Fruit fly (Drosophila melanogaster): Measurements from ENCODE around the gene CG10864.
A peak's percentile ranks its signal among the peaks of the same experiment; 100 is the strongest.

The CG10864 gene

dm6 chr3R:18411205-18411749 lies at the start of gene CG10864:
TSS of gene CG10864 (minus strand) at chr3R:18411631.
- TF ChIP-seq Blimp-1 (GFP tag; optimal IDR thresholded peaks at IDR 0.05) (no peak), CG11902 (GFP tag; optimal IDR thresholded peaks at IDR 0.05) (no peak), CG15336 (GFP tag; IDR thresholded peaks at IDR 0.05) (no peak), Ets96B (tag; optimal IDR thresholded peaks at IDR 0.05) (no peak), CG10631 (GFP tag; optimal IDR thresholded peaks at IDR 0.05) (no peak), dsx (GFP tag; optimal IDR thresholded peaks at IDR 0.05; ENCODE audit: poor library complexity, severe bottlenecking) (no peak), CG6792 (GFP tag; optimal IDR thresholded peaks at IDR 0.05) (no peak), CG4318 (GFP tag; optimal IDR thresholded peaks at IDR 0.05) (no peak), cyc (GFP tag; optimal IDR thresholded peaks at IDR 0.05) (no peak), CG3919 (GFP tag; optimal IDR thresholded peaks at IDR 0.05) (no peak), CG6808 (GFP tag; optimal IDR thresholded peaks at IDR 0.05) (no peak), Ets21C (GFP tag; optimal IDR thresholded peaks at IDR 0.05) (no peak), CG8119 (GFP tag; IDR thresholded peaks at IDR 0.05) (no peak), CG8319 (GFP tag; optimal IDR thresholded peaks at IDR 0.05) (no peak), dac (GFP tag; optimal IDR thresholded peaks at IDR 0.05) (no peak), esn (GFP tag; optimal IDR thresholded peaks at IDR 0.05) (no peak), vri (GFP tag; optimal IDR thresholded peaks at IDR 0.05) (no peak)

dm6 chr3R:18458912-18459311 lies 47.5 kb upstream of the CG10864 start:
- TF ChIP-seq CG11762 (GFP tag; optimal IDR thresholded peaks at IDR 0.05; ENCODE audit: insufficient read depth), result no peak
- TF ChIP-seq fkh (GFP tag; optimal IDR thresholded peaks at IDR 0.05), result no peak
- peak; percentile 73 for TF ChIP-seq Eip78C (GFP tag)
- TF ChIP-seq cyc (GFP tag; optimal IDR thresholded peaks at IDR 0.05), result no peak
- TF ChIP-seq Ets96B (tag; optimal IDR thresholded peaks at IDR 0.05), result peak; percentile 20
- no peak for TF ChIP-seq Eip93F (GFP tag; optimal IDR thresholded peaks at IDR 0.05)
- no peak for TF ChIP-seq CG3919 (GFP tag; optimal IDR thresholded peaks at IDR 0.05)
- TF ChIP-seq Blimp-1 (GFP tag; optimal IDR thresholded peaks at IDR 0.05), result no peak
- peak; percentile 23 for TF ChIP-seq CG3032 (tag; optimal IDR thresholded peaks at IDR 0.05)
- TF ChIP-seq Gug (GFP tag; IDR thresholded peaks at IDR 0.05), result no peak
- TF ChIP-seq Sox14 (GFP tag; optimal IDR thresholded peaks at IDR 0.05), result peak; percentile 4
- TF ChIP-seq CG8119 (GFP tag; IDR thresholded peaks at IDR 0.05), result peak; percentile 42; the same call in 1 of the 3 replicates
- TF ChIP-seq CG6163 (GFP tag; IDR thresholded peaks at IDR 0.05), result peak; percentile 21; the same call in 1 of the 3 replicates
- no peak for TF ChIP-seq Hr38 (GFP tag; optimal IDR thresholded peaks at IDR 0.05)
- peak; percentile 28; the same call in 1 of the 2 replicates for TF ChIP-seq CG15336 (GFP tag; IDR thresholded peaks at IDR 0.05)
- TF ChIP-seq CG16779 (tag; optimal IDR thresholded peaks at IDR 0.05), result no peak
- TF ChIP-seq Hr4 (GFP tag; optimal IDR thresholded peaks at IDR 0.05), result peak; percentile 17
- TF ChIP-seq CG8632 (GFP tag; optimal IDR thresholded peaks at IDR 0.05), result no peak
- TF ChIP-seq CG32006 (GFP tag; optimal IDR thresholded peaks at IDR 0.05), result peak; percentile 36
- peak; percentile 7 for TF ChIP-seq Eip75B (GFP tag; optimal IDR thresholded peaks at IDR 0.05)
- no peak for TF ChIP-seq CG31627 (GFP tag; optimal IDR thresholded peaks at IDR 0.05)
- TF ChIP-seq Sox15 (GFP tag; optimal IDR thresholded peaks at IDR 0.05), result no peak
- TF ChIP-seq esn (GFP tag; optimal IDR thresholded peaks at IDR 0.05), result peak; percentile 22
- TF ChIP-seq topi (GFP tag; optimal IDR thresholded peaks at IDR 0.05), result no peak
- peak; percentile 28 for TF ChIP-seq achi (GFP tag; optimal IDR thresholded peaks at IDR 0.05)
- TF ChIP-seq fd85E (GFP tag; optimal IDR thresholded peaks at IDR 0.05), result no peak
- peak; percentile 5 for TF ChIP-seq Smox (GFP tag; optimal IDR thresholded peaks at IDR 0.05)
- no peak for TF ChIP-seq vri (GFP tag; optimal IDR thresholded peaks at IDR 0.05)
- peak; percentile 5 for TF ChIP-seq CG10631 (GFP tag; optimal IDR thresholded peaks at IDR 0.05)
- no peak for TF ChIP-seq Sox102F (GFP tag; optimal IDR thresholded peaks at IDR 0.05)
- no peak for TF ChIP-seq eg (GFP tag; IDR thresholded peaks at IDR 0.05)
- no peak for TF ChIP-seq spab (GFP tag; optimal IDR thresholded peaks at IDR 0.05)
- no peak for TF ChIP-seq Hr39 (GFP tag; optimal IDR thresholded peaks at IDR 0.05)
- TF ChIP-seq CG10669 (GFP tag; optimal IDR thresholded peaks at IDR 0.05), result peak; percentile 23
- peak; percentile 3 for TF ChIP-seq pdm3 (GFP tag; optimal IDR thresholded peaks at IDR 0.05)
- no peak for TF ChIP-seq CG6792 (GFP tag; optimal IDR thresholded peaks at IDR 0.05)
- TF ChIP-seq CG6808 (GFP tag; optimal IDR thresholded peaks at IDR 0.05), result no peak
- TF ChIP-seq CG11294 (GFP tag; IDR thresholded peaks at IDR 0.05), result no peak
- no peak for TF ChIP-seq svp (GFP tag)
- TF ChIP-seq fd59A (GFP tag; optimal IDR thresholded peaks at IDR 0.05), result no peak
- no peak for TF ChIP-seq CG8319 (GFP tag; optimal IDR thresholded peaks at IDR 0.05)
- TF ChIP-seq dac (GFP tag; optimal IDR thresholded peaks at IDR 0.05), result no peak
- no peak for TF ChIP-seq CG7368 (GFP tag; optimal IDR thresholded peaks at IDR 0.05)
- peak in 1 of 2 experiments; percentile 7 for TF ChIP-seq ss (GFP tag; optimal IDR thresholded peaks at IDR 0.05)
